Worm (Caenorhabditis elegans) whole organism, mixed stage, embryonic: ENCODE measurements around the gene del-1.
"Not testable (repeated sequence)": the region's sequence is repeated elsewhere in the genome, so short reads cannot be mapped to it uniquely, and the experiment has no call there.

ENCODE experiments used
- cnd-1 ChIP-seq: fragments of 200-800 bp; sonication (Bioruptor generic); optimal IDR thresholded peaks from 2 replicates; lab custom pipeline; 2018; ENCODE audit warnings: mild to moderate bottlenecking, missing genetic modification characterization, missing compliant biosample characterization
- drap-1 ChIP-seq: fragments of 200-800 bp; sonication (Bioruptor generic); optimal IDR thresholded peaks from 3 replicates; lab custom pipeline; 2018; ENCODE audit warnings: mild to moderate bottlenecking, missing genetic modification characterization, missing compliant biosample characterization
- nhr-2 ChIP-seq: fragments of 150-350 bp; optimal IDR thresholded peaks from 2 replicates; lab custom pipeline; 2014; ENCODE audit warnings: missing biosample characterization, missing genetic modification characterization
- pha-4 ChIP-seq: fragments of 150-350 bp; optimal IDR thresholded peaks from 2 replicates; lab custom pipeline; 2018; ENCODE audit warnings: missing biosample characterization, missing genetic modification reagents, missing genetic modification characterization
- snpc-4 ChIP-seq: fragments of 150-350 bp; optimal IDR thresholded peaks from 2 replicates; lab custom pipeline; 2014; ENCODE audit warnings: missing biosample characterization, missing genetic modification characterization
- sptf-1 ChIP-seq: sonication (generic microtip); optimal IDR thresholded peaks from 2 replicates; lab custom pipeline; 2017; ENCODE audit warnings: mild to moderate bottlenecking, missing genetic modification characterization, moderate library complexity, missing compliant biosample characterization
- unc-62 ChIP-seq: fragments of 150-350 bp; optimal IDR thresholded peaks from 2 replicates; lab custom pipeline; 2014; ENCODE audit warnings: missing biosample characterization, missing genetic modification reagents, missing genetic modification characterization

DNA sequence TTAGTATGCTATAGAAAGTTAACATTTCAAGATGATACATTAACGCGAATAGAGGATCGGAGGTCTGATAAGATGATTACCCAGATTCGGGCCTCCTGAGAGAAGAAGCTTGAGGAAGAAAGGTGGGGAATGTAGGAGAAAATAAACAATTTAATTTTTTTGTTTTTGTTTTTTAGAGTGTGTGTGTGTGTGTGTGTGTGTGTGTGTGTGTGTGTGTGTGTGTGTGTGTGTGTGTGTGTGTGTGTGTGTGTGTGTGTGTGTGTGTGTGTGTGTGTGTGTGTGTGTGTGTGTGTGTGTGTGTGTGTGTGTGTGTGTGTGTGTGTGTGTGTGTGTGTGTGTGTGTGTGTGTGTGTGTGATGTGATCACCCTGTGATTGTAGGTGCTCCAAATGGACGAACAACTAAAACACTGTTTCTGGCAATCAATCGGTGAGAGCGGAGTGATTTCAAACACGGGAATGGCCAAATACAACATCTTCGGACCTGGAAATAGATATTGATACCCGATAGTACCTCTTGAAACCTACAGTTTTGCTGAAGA lies 38.5 kb upstream of the del-1 start:
- TF ChIP-seq unc-62 (GFP tag; lab: Kevin White, UChicago); snpc-4 (tag; lab: Kevin White, UChicago); nhr-2 (tag; lab: Kevin White, UChicago); pha-4 (tag; lab: Kevin White, UChicago): not testable (repeated sequence)
- TF ChIP-seq cnd-1 (peak; percentile 33), drap-1 (peak; percentile 36), sptf-1 (tag; lab: Kevin White, UChicago) (peak; percentile 73)
